Worm (Caenorhabditis elegans) whole organism, L3 larva: ENCODE results near the gene ran-1.
A peak's percentile ranks its signal among the peaks of the same experiment; 100 is the strongest.

Experiments used
- ZK546.5 ChIP-seq: sonication (generic microtip); optimal IDR thresholded peaks from 2 replicates; lab custom pipeline; 2017; ENCODE audit warnings: missing biosample characterization, missing genetic modification characterization
- ama-1 ChIP-seq: fragments of 150-350 bp; optimal IDR thresholded peaks from 2 replicates; lab custom pipeline; 2018
- ceh-82 ChIP-seq: fragments of 150-350 bp; optimal IDR thresholded peaks from 2 replicates; lab custom pipeline; 2014; ENCODE audit warnings: missing biosample characterization, missing genetic modification characterization
- daf-12 ChIP-seq: fragments of 150-350 bp; optimal IDR thresholded peaks from 2 replicates; lab custom pipeline; 2014; ENCODE audit warnings: missing biosample characterization, missing genetic modification reagents, missing genetic modification characterization
- egl-27 ChIP-seq: sonication (generic microtip); optimal IDR thresholded peaks from 4 replicates; lab custom pipeline; 2017; ENCODE audit warnings: missing biosample characterization, missing genetic modification reagents, missing genetic modification characterization
- elt-3 ChIP-seq, 3 experiments: fragments of 150-350 bp in 1 of 3; sonication (generic microtip) in 2 of 3; optimal IDR thresholded peaks; 2 replicates in 2 of 3; 4 replicates in 1 of 3; lab custom pipeline; 2014 to 2017; ENCODE audit warnings: missing biosample characterization in 3 of 3, missing genetic modification characterization in 3 of 3
- fkh-2 ChIP-seq: fragments of 150-350 bp; optimal IDR thresholded peaks from 2 replicates; lab custom pipeline; 2014; ENCODE audit warnings: missing biosample characterization, missing genetic modification reagents, missing genetic modification characterization
- jun-1 ChIP-seq: fragments of 150-350 bp; optimal IDR thresholded peaks from 2 replicates; lab custom pipeline; 2014; ENCODE audit warnings: missing biosample characterization, missing genetic modification reagents, missing genetic modification characterization
- lin-15B ChIP-seq: fragments of 150-350 bp; optimal IDR thresholded peaks from 2 replicates; lab custom pipeline; 2014; ENCODE audit warnings: missing biosample characterization, missing genetic modification characterization
- nhr-25 ChIP-seq: sonication (generic microtip); optimal IDR thresholded peaks from 2 replicates; lab custom pipeline; 2017; ENCODE audit warnings: missing biosample characterization, missing genetic modification characterization
- pha-4 ChIP-seq: fragments of 150-350 bp; optimal IDR thresholded peaks from 2 replicates; lab custom pipeline; 2014; ENCODE audit warnings: missing biosample characterization, missing genetic modification reagents, missing genetic modification characterization
- snpc-4 ChIP-seq: fragments of 150-350 bp; optimal IDR thresholded peaks from 2 replicates; lab custom pipeline; 2014; ENCODE audit warnings: missing biosample characterization, missing genetic modification characterization
- tbx-2 ChIP-seq: sonication (generic microtip); optimal IDR thresholded peaks from 2 replicates; lab custom pipeline; 2016; ENCODE audit warnings: mild to moderate bottlenecking, missing genetic modification characterization, missing compliant biosample characterization
- ztf-4 ChIP-seq: fragments of 150-350 bp; optimal IDR thresholded peaks from 2 replicates; lab custom pipeline; 2014; ENCODE audit warnings: missing biosample characterization, missing genetic modification characterization

DNA sequence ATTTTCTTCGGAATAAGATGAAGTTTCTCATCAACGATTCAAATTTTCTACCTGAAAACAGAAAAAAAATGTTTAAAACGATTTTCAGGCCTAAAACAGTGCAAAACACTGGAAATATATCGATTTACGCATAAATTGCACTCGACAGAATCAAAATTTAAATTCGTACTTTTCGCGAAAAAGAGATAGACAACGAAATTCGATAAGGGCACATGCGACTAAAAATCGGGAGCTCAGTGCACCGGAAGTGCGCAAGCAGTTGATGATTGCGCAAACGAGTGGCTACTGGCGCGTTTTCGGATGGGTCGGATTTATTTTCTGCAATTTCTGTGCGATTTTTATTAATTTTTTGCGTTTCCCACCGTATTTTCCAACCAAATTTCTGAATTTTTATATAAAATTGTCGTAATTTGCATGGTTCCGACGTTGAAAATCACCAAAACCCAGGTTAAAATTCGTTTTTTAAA is 40.5 kb downstream of the ran-1 start, which contains the start of the genes Y39A1A.21 and Y39A1A.22:
- TF ChIP-seq egl-27 (tag; lab: Kevin White, UChicago) (no peak), tbx-2 (tag; lab: Kevin White, UChicago) (peak; percentile 76), daf-12 (tag; lab: Kevin White, UChicago) (no peak), fkh-2 (tag; lab: Kevin White, UChicago) (no peak), snpc-4 (tag; lab: Kevin White, UChicago) (peak; percentile 79), ZK546.5 (tag; lab: Kevin White, UChicago) (no peak), lin-15B (tag; lab: Kevin White, UChicago) (peak; percentile 83), jun-1 (tag; lab: Kevin White, UChicago) (peak; percentile 55), nhr-25 (tag; lab: Kevin White, UChicago) (no peak), ama-1 (lab: Kevin White, UChicago) (no peak), pha-4 (tag; lab: Kevin White, UChicago) (peak; percentile 81), elt-3 (tag; optimal IDR thresholded peaks at IDR 0.05; lab: Kevin White, UChicago) (no peak), ztf-4 (tag; lab: Kevin White, UChicago) (no peak), ceh-82 (peak; percentile 1)
